Worm (Caenorhabditis elegans) whole organism, young adult: Measurements from ENCODE around the gene coq-2.

Experiments used
- B0019.2 ChIP-seq: fragments of 200-800 bp; sonication (Bioruptor generic); conservative IDR thresholded peaks from 2 replicates; pipeline ENCODE4 v1.3.6; 2022; ENCODE audit warnings: missing genetic modification reagents, missing genetic modification characterization, missing compliant biosample characterization
- D2030.7 ChIP-seq: fragments of 200-800 bp; sonication (Bioruptor generic); IDR thresholded peaks from 2 replicates; pipeline ENCODE4 v1.3.6; 2022; ENCODE audit warnings: missing genetic modification reagents, missing genetic modification characterization, missing compliant biosample characterization
- F10E7.11 ChIP-seq: sonication (generic microtip); optimal IDR thresholded peaks from 2 replicates; lab custom pipeline; 2017; ENCODE audit warnings: mild to moderate bottlenecking, missing genetic modification characterization, moderate library complexity, missing compliant biosample characterization
- F22D6.2 ChIP-seq: sonication (generic microtip); optimal IDR thresholded peaks from 2 replicates; lab custom pipeline; 2016; ENCODE audit warnings: mild to moderate bottlenecking, missing genetic modification characterization, missing compliant biosample characterization
- F49E8.2 ChIP-seq: sonication (generic microtip); optimal IDR thresholded peaks from 3 replicates; lab custom pipeline; 2017; ENCODE audit warnings: missing genetic modification characterization, mild to moderate bottlenecking, missing compliant biosample characterization, antibody characterized with exemption, moderate library complexity; ENCODE audit not compliant: insufficient read depth
- K12H6.12 ChIP-seq: fragments of 200-800 bp; sonication (Bioruptor generic); optimal IDR thresholded peaks from 2 replicates; lab custom pipeline; 2018; ENCODE audit warnings: mild to moderate bottlenecking, missing genetic modification characterization, missing compliant biosample characterization
- Y95B8A.8 ChIP-seq: fragments of 200-800 bp; sonication (Bioruptor generic); IDR thresholded peaks from 2 replicates; pipeline ENCODE4 v1.3.6; 2022; ENCODE audit warnings: missing genetic modification reagents, missing genetic modification characterization, missing compliant biosample characterization
- ZK185.1 ChIP-seq: sonication (generic microtip); optimal IDR thresholded peaks from 2 replicates; lab custom pipeline; 2016; ENCODE audit warnings: mild to moderate bottlenecking, missing genetic modification characterization, missing compliant biosample characterization; ENCODE audit not compliant: poor library complexity, severe bottlenecking
- ama-1 ChIP-seq, 3 experiments: fragments of 150-350 bp in 1 of 3; sonication (generic microtip) in 2 of 3; optimal IDR thresholded peaks; 2 replicates each; lab custom pipeline; 2014 to 2018; ENCODE audit warnings: missing biosample characterization in 2 of 3, missing genetic modification characterization in 2 of 3, missing genetic modification reagents in 2 of 3
- attf-3 ChIP-seq: fragments of 200-800 bp; sonication (Bioruptor generic); conservative IDR thresholded peaks from 2 replicates; pipeline ENCODE4 v1.3.6; 2022; ENCODE audit warnings: missing genetic modification reagents, missing genetic modification characterization, missing compliant biosample characterization
- attf-5 ChIP-seq: fragments of 200-800 bp; sonication (Bioruptor generic); optimal IDR thresholded peaks from 2 replicates; lab custom pipeline; 2018; ENCODE audit warnings: mild to moderate bottlenecking, missing genetic modification characterization, missing compliant biosample characterization
- attf-6 ChIP-seq: fragments of 200-800 bp; sonication (Bioruptor generic); IDR thresholded peaks from 2 replicates; pipeline ENCODE4 v1.3.6; 2022; ENCODE audit warnings: missing genetic modification reagents, missing genetic modification characterization, missing compliant biosample characterization
- bed-1 ChIP-seq: fragments of 200-800 bp; sonication (Bioruptor generic); IDR thresholded peaks from 2 replicates; pipeline ENCODE4 v1.3.6; 2022; ENCODE audit warnings: missing genetic modification reagents, missing genetic modification characterization, missing compliant biosample characterization
- bed-2 ChIP-seq: fragments of 200-800 bp; sonication (Bioruptor generic); IDR thresholded peaks from 2 replicates; pipeline ENCODE4 v1.3.6; 2022; ENCODE audit warnings: missing genetic modification reagents, missing genetic modification characterization, missing compliant biosample characterization
- ccch-3 ChIP-seq: fragments of 200-800 bp; sonication (Bioruptor generic); optimal IDR thresholded peaks from 2 replicates; lab custom pipeline; 2018; ENCODE audit warnings: mild to moderate bottlenecking, missing genetic modification characterization, missing compliant biosample characterization
- cebp-1 ChIP-seq, 2 experiments: fragments of 200-800 bp in 1 of 2; sonication (Bioruptor generic) in 1 of 2; sonication (generic microtip) in 1 of 2; IDR thresholded peaks in 1 of 2; optimal IDR thresholded peaks in 1 of 2; 2 replicates each; pipeline versions ENCODE4 v1.3.6 to Lab custom; 2017 to 2022; ENCODE audit warnings: missing compliant biosample characterization in 2 of 2, missing genetic modification characterization in 2 of 2, mild to moderate bottlenecking in 1 of 2, missing genetic modification reagents in 1 of 2, moderate library complexity in 1 of 2
- ceh-27 ChIP-seq: fragments of 200-800 bp; sonication (Bioruptor generic); optimal IDR thresholded peaks from 2 replicates; lab custom pipeline; 2018; ENCODE audit warnings: mild to moderate bottlenecking, missing genetic modification characterization, moderate library complexity, missing compliant biosample characterization
- dox-1 ChIP-seq: fragments of 200-800 bp; sonication (Bioruptor generic); IDR thresholded peaks from 2 replicates; pipeline ENCODE4 v1.3.6; 2022; ENCODE audit warnings: missing genetic modification reagents, missing genetic modification characterization, missing compliant biosample characterization
- efl-1 ChIP-seq: fragments of 150-350 bp; optimal IDR thresholded peaks from 2 replicates; lab custom pipeline; 2014; ENCODE audit warnings: missing biosample characterization, missing genetic modification reagents, missing genetic modification characterization
- egrh-3 ChIP-seq: fragments of 200-800 bp; sonication (Bioruptor generic); IDR thresholded peaks from 2 replicates; pipeline ENCODE4 v1.3.6; 2022; ENCODE audit warnings: missing genetic modification reagents, missing genetic modification characterization, missing compliant biosample characterization
- ekl-4 ChIP-seq: fragments of 200-800 bp; sonication (Bioruptor generic); IDR thresholded peaks from 2 replicates; pipeline ENCODE4 v1.3.6; 2022; ENCODE audit warnings: missing genetic modification reagents, missing genetic modification characterization, missing compliant biosample characterization
- him-1 ChIP-seq: sonication (generic microtip); optimal IDR thresholded peaks from 2 replicates; lab custom pipeline; 2016; ENCODE audit warnings: missing genotype, missing genetic modification reagents, missing genetic modification characterization, missing compliant biosample characterization
- hmg-1.2 ChIP-seq: fragments of 200-800 bp; sonication (Bioruptor generic); IDR thresholded peaks from 2 replicates; pipeline ENCODE4 v1.3.6; 2022; ENCODE audit warnings: missing genetic modification reagents, missing genetic modification characterization, missing compliant biosample characterization
- lin-35 ChIP-seq, 3 experiments: fragments of 150-350 bp in 2 of 3; sonication (generic microtip) in 1 of 3; optimal IDR thresholded peaks; 2 replicates each; lab custom pipeline; 2014 to 2018; ENCODE audit warnings: missing biosample characterization in 3 of 3, missing genetic modification characterization in 3 of 3, missing genetic modification reagents in 3 of 3
- lsy-27 ChIP-seq: sonication (generic microtip); optimal IDR thresholded peaks from 2 replicates; lab custom pipeline; 2017; ENCODE audit warnings: missing genetic modification characterization, mild to moderate bottlenecking, missing compliant biosample characterization, antibody characterized with exemption, missing genotype, borderline replicate concordance; ENCODE audit not compliant: insufficient read depth
- madf-8 ChIP-seq: fragments of 200-800 bp; sonication (Bioruptor generic); conservative IDR thresholded peaks from 2 replicates; pipeline ENCODE4 v1.3.6; 2022; ENCODE audit warnings: missing genetic modification reagents, missing genetic modification characterization, missing compliant biosample characterization
- nhr-80 ChIP-seq: sonication (generic microtip); optimal IDR thresholded peaks from 2 replicates; lab custom pipeline; 2016; ENCODE audit warnings: missing genetic modification characterization, missing compliant biosample characterization
- sdz-38 ChIP-seq: sonication (generic microtip); optimal IDR thresholded peaks from 2 replicates; lab custom pipeline; 2016; ENCODE audit warnings: missing genotype, missing genetic modification characterization, missing compliant biosample characterization
- sea-2 ChIP-seq: fragments of 200-800 bp; sonication (Bioruptor generic); IDR thresholded peaks from 2 replicates; pipeline ENCODE4 v1.3.6; 2022; ENCODE audit warnings: missing genetic modification characterization, missing compliant biosample characterization
- snpc-1.3 ChIP-seq: sonication (generic microtip); optimal IDR thresholded peaks from 2 replicates; lab custom pipeline; 2017; ENCODE audit warnings: missing genetic modification characterization, mild to moderate bottlenecking, missing compliant biosample characterization, antibody characterized with exemption, moderate library complexity, missing genotype, missing genetic modification reagents; ENCODE audit not compliant: insufficient read depth
- snpc-4 ChIP-seq, 5 experiments: fragments of 150-350 bp in 1 of 5; sonication (generic microtip) in 4 of 5; optimal IDR thresholded peaks; 2 replicates each; lab custom pipeline; 2014 to 2018; ENCODE audit warnings: missing genetic modification characterization in 5 of 5, missing biosample characterization in 3 of 5, antibody characterized with exemption in 2 of 5, mild to moderate bottlenecking in 2 of 5, missing compliant biosample characterization in 2 of 5, missing genotype in 2 of 5, moderate library complexity in 2 of 5, missing genetic modification reagents in 1 of 5
- tlf-1 ChIP-seq: fragments of 200-800 bp; sonication (Bioruptor generic); optimal IDR thresholded peaks from 2 replicates; lab custom pipeline; 2018; ENCODE audit warnings: mild to moderate bottlenecking, missing genetic modification characterization, missing compliant biosample characterization
- ztf-28 ChIP-seq: fragments of 200-800 bp; sonication (Bioruptor generic); IDR thresholded peaks from 2 replicates; pipeline ENCODE4 v1.3.6; 2022; ENCODE audit warnings: missing genetic modification reagents, missing genetic modification characterization, missing compliant biosample characterization

Gene coq-2

DNA sequence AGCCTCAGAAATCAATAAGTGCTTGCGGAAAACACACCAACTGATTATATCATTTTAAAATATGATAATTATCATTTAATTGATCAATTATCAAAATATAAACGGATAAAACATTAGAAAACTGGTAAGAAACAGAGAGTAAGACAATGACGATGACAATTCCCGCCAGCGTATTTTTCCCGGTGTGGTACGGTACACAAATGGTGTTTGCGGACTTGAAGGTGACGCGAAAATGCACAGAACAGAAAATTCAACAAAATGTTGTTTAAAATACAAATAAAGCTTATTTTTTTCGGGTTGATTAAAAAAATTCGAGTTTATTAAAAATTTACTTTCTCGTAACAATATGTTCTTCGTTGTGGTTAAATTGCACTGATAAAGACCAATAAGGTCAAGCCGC is 25.4 kb downstream of the coq-2 start (continued):
- TF ChIP-seq snpc-4 (GFP tag; optimal IDR thresholded peaks at IDR 0.05; lab: Kevin White, UChicago) (no peak), snpc-4 (tag; optimal IDR thresholded peaks at IDR 0.05; lab: Kevin White, UChicago) (peak in 1 of 4 experiments; percentile 4), efl-1 (peak; percentile 98), hmg-1.2 (GFP tag; lab: Robert Waterston, UW) (peak; percentile 47; the same call in 1 of the 2 replicates), ekl-4 (GFP tag; lab: Robert Waterston, UW) (peak; percentile 33; the same call in 1 of the 2 replicates), tlf-1 (GFP tag; lab: Kevin White, UChicago) (peak; percentile 42), sdz-38 (no peak), D2030.7 (GFP tag; lab: Robert Waterston, UW) (peak; percentile 69), dox-1 (GFP tag; lab: Robert Waterston, UW) (peak; percentile 63), snpc-1.3 (peak; percentile 42), Y95B8A.8 (GFP tag; lab: Robert Waterston, UW) (0 out of 2 replicates have a peak, but pooled peaks have one; percentile 7), madf-8 (GFP tag; lab: Robert Waterston, UW) (peak; percentile 85), him-1 (tag; lab: Kevin White, UChicago) (peak; percentile 86), K12H6.12 (tag; lab: Kevin White, UChicago) (peak; percentile 11)

- TF ChIP-seq ccch-3 (no peak), ZK185.1 (peak; percentile 13), sea-2 (GFP tag; lab: Robert Waterston, UW) (no peak), nhr-80 (tag; lab: Kevin White, UChicago) (peak; percentile 23), cebp-1 (GFP tag; IDR thresholded peaks at IDR 0.05; lab: Robert Waterston, UW) (no peak), cebp-1 (tag; optimal IDR thresholded peaks at IDR 0.05; lab: Kevin White, UChicago) (peak; percentile 22), hmg-1.2 (GFP tag; lab: Robert Waterston, UW) (0 out of 2 replicates have a peak, but pooled peaks have one; percentile 12)
Observed at ce11 chrIII:6961937-6962504, 26.3 kb downstream of the coq-2 start, which contains the start of the genes rpn-6.1 and F57B9.1. rpn-6.1 (minus strand) TSS chrIII:6962001. F57B9.1 (plus strand) TSS chrIII:6962090.

ce11 chrIII:6968080-6968639 is 32.4 kb downstream of the coq-2 start, which contains the start of gene panl-2:
panl-2 (minus strand) TSS chrIII:6968130.
- TF ChIP-seq ceh-27 (GFP tag; lab: Kevin White, UChicago) (no peak), attf-3 (peak; percentile 88), B0019.2 (GFP tag; lab: Robert Waterston, UW) (no peak), attf-6 (GFP tag; lab: Robert Waterston, UW) (no peak), efl-1 (no peak), F22D6.2 (no peak), ama-1 (optimal IDR thresholded peaks at IDR 0.05; lab: Kevin White, UChicago) (no peak), ama-1 (GFP tag; optimal IDR thresholded peaks at IDR 0.05; lab: Kevin White, UChicago) (no peak), nhr-80 (tag; lab: Kevin White, UChicago) (no peak), lsy-27 (tag; lab: Kevin White, UChicago) (no peak), ztf-28 (GFP tag; lab: Robert Waterston, UW) (no peak), attf-5 (no peak), F10E7.11 (tag; lab: Kevin White, UChicago) (no peak), hmg-1.2 (GFP tag; lab: Robert Waterston, UW) (no peak), lin-35 (GFP tag; optimal IDR thresholded peaks at IDR 0.05; lab: Kevin White, UChicago) (peak in 1 of 3 experiments; percentile 52), bed-1 (GFP tag; lab: Robert Waterston, UW) (no peak), F49E8.2 (tag; lab: Kevin White, UChicago) (peak; percentile 47), bed-2 (GFP tag; lab: Robert Waterston, UW) (no peak), egrh-3 (peak; percentile 49; the same call in 1 of the 2 replicates)
